Worm (Caenorhabditis elegans): ENCODE results near the gene ifta-2.

The ifta-2 gene

ce11 chrIV:17333542-17334281, 31.9 kb upstream of the ifta-2 start, which contains the start of gene C49C3.15 (continued):
- TF ChIP-seq fkh-10 (GFP tag; optimal IDR thresholded peaks at IDR 0.05) = no peak
- no peak for TF ChIP-seq ZK546.5 (tag; optimal IDR thresholded peaks at IDR 0.05)
- TF ChIP-seq nhr-76 (tag; optimal IDR thresholded peaks at IDR 0.05) = no peak
- no peak for TF ChIP-seq aly-2 (tag; optimal IDR thresholded peaks at IDR 0.05)
- no peak for TF ChIP-seq egl-5 (tag; optimal IDR thresholded peaks at IDR 0.05)
- TF ChIP-seq lsy-12 (tag; optimal IDR thresholded peaks at IDR 0.05) = no peak
- no peak for TF ChIP-seq ztf-4 (tag; optimal IDR thresholded peaks at IDR 0.05)
- no peak for TF ChIP-seq daf-12 (tag; optimal IDR thresholded peaks at IDR 0.05)
- no peak for TF ChIP-seq nhr-237 (tag; optimal IDR thresholded peaks at IDR 0.05)
- TF ChIP-seq mdl-1 (tag; optimal IDR thresholded peaks at IDR 0.05) = no peak
- TF ChIP-seq lin-39 (tag; optimal IDR thresholded peaks at IDR 0.05) = peak; percentile 12
- TF ChIP-seq R02D3.7 (tag; optimal IDR thresholded peaks at IDR 0.05) = no peak
- no peak for TF ChIP-seq ceh-28 (tag; optimal IDR thresholded peaks at IDR 0.05)
- peak; percentile 17 for TF ChIP-seq nhr-23 (tag; optimal IDR thresholded peaks at IDR 0.05)
- TF ChIP-seq pha-4 (tag; optimal IDR thresholded peaks at IDR 0.05) = peak; percentile 40
- TF ChIP-seq tbx-2 (tag; optimal IDR thresholded peaks at IDR 0.05) = no peak
- peak; percentile 66 for TF ChIP-seq nfya-1 (tag; optimal IDR thresholded peaks at IDR 0.05; ENCODE audit: insufficient read depth)

- TF ChIP-seq nhr-23 (tag; optimal IDR thresholded peaks at IDR 0.05) (no peak), nhr-28 (tag; optimal IDR thresholded peaks at IDR 0.05) (no peak), ztf-11 (tag; optimal IDR thresholded peaks at IDR 0.05) (no peak), lin-39 (tag; optimal IDR thresholded peaks at IDR 0.05) (no peak), ceh-9 (tag; optimal IDR thresholded peaks at IDR 0.05) (no peak), hmg-11 (tag; optimal IDR thresholded peaks at IDR 0.05) (no peak), R02D3.7 (tag; optimal IDR thresholded peaks at IDR 0.05) (no peak), nhr-25 (tag; optimal IDR thresholded peaks at IDR 0.05) (no peak), nhr-12 (tag; optimal IDR thresholded peaks at IDR 0.05) (no peak), egl-5 (tag; optimal IDR thresholded peaks at IDR 0.05) (no peak), nhr-67 (tag; optimal IDR thresholded peaks at IDR 0.05) (no peak), mdl-1 (tag; optimal IDR thresholded peaks at IDR 0.05) (no peak), ceh-28 (tag; optimal IDR thresholded peaks at IDR 0.05) (no peak), nhr-237 (tag; optimal IDR thresholded peaks at IDR 0.05) (no peak), jun-1 (tag; optimal IDR thresholded peaks at IDR 0.05) (no peak), egl-27 (tag; optimal IDR thresholded peaks at IDR 0.05) (no peak), nhr-11 (tag; optimal IDR thresholded peaks at IDR 0.05) (no peak), elt-2 (tag; optimal IDR thresholded peaks at IDR 0.05) (no peak), elt-3 (tag; optimal IDR thresholded peaks at IDR 0.05) (no peak), nfya-1 (tag; optimal IDR thresholded peaks at IDR 0.05; ENCODE audit: insufficient read depth) (no peak)
Observed at ce11 chrIV:17332261-17332660, 30.4 kb upstream of the ifta-2 start, which contains the start of gene C49C3.7. Gene C49C3.7 (plus strand): TSS chrIV:17332561.

- TF ChIP-seq hmg-11 (tag; optimal IDR thresholded peaks at IDR 0.05) (peak; percentile 56), nhr-28 (tag; optimal IDR thresholded peaks at IDR 0.05) (no peak), pha-4 (tag; optimal IDR thresholded peaks at IDR 0.05) (peak; percentile 33), nhr-76 (tag; optimal IDR thresholded peaks at IDR 0.05) (no peak), nfya-1 (tag; optimal IDR thresholded peaks at IDR 0.05; ENCODE audit: insufficient read depth) (peak; percentile 49), daf-12 (tag; optimal IDR thresholded peaks at IDR 0.05) (no peak), lin-15B (tag; optimal IDR thresholded peaks at IDR 0.05) (peak; percentile 49), pqm-1 (tag; optimal IDR thresholded peaks at IDR 0.05) (no peak), tbx-2 (tag; optimal IDR thresholded peaks at IDR 0.05) (no peak), unc-39 (tag; optimal IDR thresholded peaks at IDR 0.05) (no peak), R02D3.7 (tag; optimal IDR thresholded peaks at IDR 0.05) (no peak), snpc-4 (tag; optimal IDR thresholded peaks at IDR 0.05) (no peak)
Observed at ce11 chrIV:17331100-17331577, 29.3 kb upstream of the ifta-2 start, which contains the start of gene C49C3.6. Gene C49C3.6 (plus strand): TSS chrIV:17331527.

ce11 chrIV:17328834-17329233, 27.0 kb upstream of the ifta-2 start, which contains the start of gene ceh-88:
Gene ceh-88 (plus strand): TSS chrIV:17329188.
- peak; percentile 13 for TF ChIP-seq elt-2 (tag; optimal IDR thresholded peaks at IDR 0.05)
- peak; percentile 36 for TF ChIP-seq hmg-11 (tag; optimal IDR thresholded peaks at IDR 0.05)
- TF ChIP-seq elt-3 (tag; optimal IDR thresholded peaks at IDR 0.05) = no peak
- TF ChIP-seq nfya-1 (tag; optimal IDR thresholded peaks at IDR 0.05; ENCODE audit: insufficient read depth) = no peak
- TF ChIP-seq pha-4 (tag; optimal IDR thresholded peaks at IDR 0.05) = peak; percentile 17
- peak; percentile 25 for TF ChIP-seq ceh-28 (tag; optimal IDR thresholded peaks at IDR 0.05)
- no peak for TF ChIP-seq fkh-2 (tag; optimal IDR thresholded peaks at IDR 0.05)
- TF ChIP-seq ztf-4 (tag; optimal IDR thresholded peaks at IDR 0.05) = no peak
- TF ChIP-seq sea-2 (GFP tag; optimal IDR thresholded peaks at IDR 0.05) = peak; percentile 4
- TF ChIP-seq ama-1 (optimal IDR thresholded peaks at IDR 0.05) = peak; percentile 45

Measured in whole organism, L3 larva.